Worm (Caenorhabditis elegans) whole organism, L2 larva: Measurements from ENCODE around the gene ZK1290.7.

Experiments used
- F13H6.1 ChIP-seq: sonication (generic microtip); optimal IDR thresholded peaks from 2 replicates; lab custom pipeline; 2016; ENCODE audit warnings: missing genetic modification characterization, missing compliant biosample characterization
- Y55F3AM.14 ChIP-seq: fragments of 200-800 bp; sonication (Bioruptor generic); optimal IDR thresholded peaks from 2 replicates; lab custom pipeline; 2018; ENCODE audit warnings: mild to moderate bottlenecking, missing genetic modification characterization, missing compliant biosample characterization
- ZK546.5 ChIP-seq: sonication (generic microtip); optimal IDR thresholded peaks from 2 replicates; lab custom pipeline; 2017; ENCODE audit warnings: missing biosample characterization, missing genetic modification characterization
- alr-1 ChIP-seq: fragments of 150-350 bp; optimal IDR thresholded peaks from 2 replicates; lab custom pipeline; 2014; ENCODE audit warnings: missing biosample characterization, missing genetic modification characterization
- aly-2 ChIP-seq: fragments of 150-350 bp; optimal IDR thresholded peaks from 2 replicates; lab custom pipeline; 2014; ENCODE audit warnings: missing biosample characterization, missing genetic modification characterization
- ama-1 ChIP-seq: fragments of 150-350 bp; optimal IDR thresholded peaks from 2 replicates; lab custom pipeline; 2018; ENCODE audit warnings: inconsistent platforms
- ceh-16 ChIP-seq: fragments of 150-350 bp; optimal IDR thresholded peaks from 2 replicates; lab custom pipeline; 2014; ENCODE audit warnings: missing biosample characterization, missing genetic modification characterization
- ceh-82 ChIP-seq: fragments of 150-350 bp; optimal IDR thresholded peaks from 2 replicates; lab custom pipeline; 2014; ENCODE audit warnings: missing biosample characterization, missing genetic modification characterization
- dmd-4 ChIP-seq: sonication (generic microtip); optimal IDR thresholded peaks from 2 replicates; lab custom pipeline; 2017; ENCODE audit warnings: missing biosample characterization, missing genetic modification characterization
- egl-27 ChIP-seq: sonication (generic microtip); optimal IDR thresholded peaks from 3 replicates; lab custom pipeline; 2017; ENCODE audit warnings: missing biosample characterization, missing genetic modification reagents, missing genetic modification characterization
- elt-1 ChIP-seq: fragments of 150-350 bp; optimal IDR thresholded peaks from 2 replicates; lab custom pipeline; 2014; ENCODE audit warnings: missing biosample characterization, missing genetic modification characterization
- elt-3 ChIP-seq: sonication (generic microtip); optimal IDR thresholded peaks from 2 replicates; lab custom pipeline; 2017; ENCODE audit warnings: missing biosample characterization, missing genetic modification characterization
- fos-1 ChIP-seq: fragments of 150-350 bp; optimal IDR thresholded peaks from 2 replicates; lab custom pipeline; 2014; ENCODE audit warnings: missing biosample characterization, missing genetic modification characterization
- gmeb-1 ChIP-seq: fragments of 150-350 bp; optimal IDR thresholded peaks from 2 replicates; lab custom pipeline; 2014; ENCODE audit warnings: missing biosample characterization, missing genetic modification characterization
- lin-11 ChIP-seq: fragments of 150-350 bp; sonication (generic microtip); optimal IDR thresholded peaks from 2 replicates; lab custom pipeline; 2014; ENCODE audit warnings: missing biosample characterization, missing genetic modification characterization, inconsistent platforms, mixed read lengths
- lsy-2 ChIP-seq, 2 experiments: fragments of 150-350 bp in 1 of 2; sonication (generic microtip) in 1 of 2; optimal IDR thresholded peaks; 2 replicates each; lab custom pipeline; 2014 to 2017; ENCODE audit warnings: missing biosample characterization in 2 of 2, missing genetic modification characterization in 2 of 2
- mab-5 ChIP-seq: fragments of 150-350 bp; optimal IDR thresholded peaks from 2 replicates; lab custom pipeline; 2014; ENCODE audit warnings: missing biosample characterization, missing genetic modification characterization
- mdl-1 ChIP-seq, 2 experiments: fragments of 150-350 bp in 1 of 2; sonication (generic microtip) in 1 of 2; optimal IDR thresholded peaks; 2 replicates each; lab custom pipeline; 2017; ENCODE audit warnings: missing biosample characterization in 2 of 2, missing genetic modification characterization in 2 of 2
- nhr-10 ChIP-seq: sonication (generic microtip); optimal IDR thresholded peaks from 2 replicates; lab custom pipeline; 2017; ENCODE audit warnings: missing biosample characterization, missing genetic modification characterization
- nhr-12 ChIP-seq: fragments of 150-350 bp; optimal IDR thresholded peaks from 2 replicates; lab custom pipeline; 2014; ENCODE audit warnings: missing biosample characterization, missing genetic modification characterization
- nhr-129 ChIP-seq: fragments of 150-350 bp; optimal IDR thresholded peaks from 2 replicates; lab custom pipeline; 2014; ENCODE audit warnings: missing biosample characterization, missing genetic modification characterization
- nhr-21 ChIP-seq: fragments of 150-350 bp; optimal IDR thresholded peaks from 2 replicates; lab custom pipeline; 2014; ENCODE audit warnings: missing biosample characterization, missing genetic modification characterization
- nhr-25 ChIP-seq: fragments of 150-350 bp; sonication (generic microtip); optimal IDR thresholded peaks from 3 replicates; lab custom pipeline; 2014; ENCODE audit warnings: missing biosample characterization, missing genetic modification characterization
- nhr-6 ChIP-seq: fragments of 150-350 bp; optimal IDR thresholded peaks from 2 replicates; lab custom pipeline; 2014; ENCODE audit warnings: missing biosample characterization, missing genetic modification characterization
- nhr-77 ChIP-seq: fragments of 150-350 bp; optimal IDR thresholded peaks from 2 replicates; lab custom pipeline; 2014; ENCODE audit warnings: missing biosample characterization, missing genetic modification characterization
- peb-1 ChIP-seq: fragments of 150-350 bp; optimal IDR thresholded peaks from 2 replicates; lab custom pipeline; 2014; ENCODE audit warnings: missing biosample characterization, missing genetic modification characterization
- skn-1 ChIP-seq: sonication (generic microtip); optimal IDR thresholded peaks from 2 replicates; lab custom pipeline; 2017; ENCODE audit warnings: missing biosample characterization, missing genetic modification characterization
- sma-9 ChIP-seq, 2 experiments: fragments of 150-350 bp in 1 of 2; sonication (generic microtip) in 1 of 2; optimal IDR thresholded peaks; 2 replicates each; lab custom pipeline; 2014 to 2016; ENCODE audit warnings: missing genetic modification characterization in 2 of 2, mild to moderate bottlenecking in 1 of 2, missing biosample characterization in 1 of 2, missing compliant biosample characterization in 1 of 2, missing genetic modification reagents in 1 of 2, moderate library complexity in 1 of 2
- snpc-4 ChIP-seq: fragments of 150-350 bp; optimal IDR thresholded peaks from 2 replicates; lab custom pipeline; 2014; ENCODE audit warnings: missing biosample characterization, missing genetic modification characterization
- unc-39 ChIP-seq: fragments of 150-350 bp; optimal IDR thresholded peaks from 2 replicates; lab custom pipeline; 2014; ENCODE audit warnings: missing biosample characterization, missing genetic modification characterization
- unc-55 ChIP-seq: fragments of 150-350 bp; sonication (generic microtip); optimal IDR thresholded peaks from 3 replicates; lab custom pipeline; 2014; ENCODE audit warnings: missing biosample characterization, missing genetic modification reagents, missing genetic modification characterization
- unc-62 ChIP-seq: fragments of 150-350 bp; optimal IDR thresholded peaks from 2 replicates; lab custom pipeline; 2014; ENCODE audit warnings: missing biosample characterization, missing genetic modification reagents, missing genetic modification characterization
- zag-1 ChIP-seq: fragments of 150-350 bp; optimal IDR thresholded peaks from 2 replicates; lab custom pipeline; 2014; ENCODE audit warnings: missing biosample characterization, missing genetic modification characterization
- ztf-1 ChIP-seq: fragments of 200-800 bp; sonication (Bioruptor generic); conservative IDR thresholded peaks from 2 replicates; pipeline ENCODE4 v1.3.6; 2022; ENCODE audit warnings: missing genetic modification characterization, missing compliant biosample characterization
- ztf-11 ChIP-seq: sonication (generic microtip); optimal IDR thresholded peaks from 2 replicates; lab custom pipeline; 2017; ENCODE audit warnings: missing biosample characterization, missing genetic modification characterization
- ztf-4 ChIP-seq: fragments of 150-350 bp; optimal IDR thresholded peaks from 2 replicates; lab custom pipeline; 2014; ENCODE audit warnings: missing biosample characterization, missing genetic modification characterization

The ZK1290.7 gene

DNA sequence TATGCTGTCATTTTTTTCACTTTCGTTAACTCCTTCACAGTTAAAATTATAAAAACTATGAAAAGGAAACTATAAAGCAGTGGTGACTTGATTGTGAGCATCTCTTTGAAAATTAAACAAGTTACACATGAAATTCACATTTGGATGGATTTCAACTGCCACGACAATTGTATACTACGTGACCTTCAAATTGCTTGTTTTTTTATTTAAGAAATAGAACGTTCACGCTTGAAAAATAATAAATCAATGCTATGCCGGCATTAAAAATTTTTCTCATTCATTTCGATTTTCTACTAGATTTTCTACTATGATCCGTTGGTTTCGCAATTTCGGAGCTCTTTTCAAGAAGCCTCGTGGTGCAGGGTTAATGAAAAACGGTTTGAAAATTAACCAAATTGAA is at the start of gene ZK1290.7, which contains the start of gene rnh-1.1:
TSS of gene ZK1290.7 (minus strand) at position 101 of the 400 bp plus-strand sequence.
TSS of gene rnh-1.1 (plus strand) at position 281 of the 400 bp plus-strand sequence.
- TF ChIP-seq ZK546.5 (tag; lab: Kevin White, UChicago), result no peak
- TF ChIP-seq sma-9 (GFP tag; optimal IDR thresholded peaks at IDR 0.05; lab: Kevin White, UChicago), result no peak
- TF ChIP-seq sma-9 (tag; optimal IDR thresholded peaks at IDR 0.05; lab: Kevin White, UChicago), result no peak
- no peak for TF ChIP-seq fos-1
- no peak for TF ChIP-seq peb-1 (tag; lab: Kevin White, UChicago)
- no peak for TF ChIP-seq unc-62 (GFP tag; lab: Kevin White, UChicago)
- no peak for TF ChIP-seq nhr-21 (tag; lab: Kevin White, UChicago)
- TF ChIP-seq nhr-129 (tag; lab: Kevin White, UChicago), result no peak
- no peak for TF ChIP-seq gmeb-1 (tag; lab: Kevin White, UChicago)
- no peak for TF ChIP-seq zag-1 (tag; lab: Kevin White, UChicago)
- no peak for TF ChIP-seq egl-27

DNA sequence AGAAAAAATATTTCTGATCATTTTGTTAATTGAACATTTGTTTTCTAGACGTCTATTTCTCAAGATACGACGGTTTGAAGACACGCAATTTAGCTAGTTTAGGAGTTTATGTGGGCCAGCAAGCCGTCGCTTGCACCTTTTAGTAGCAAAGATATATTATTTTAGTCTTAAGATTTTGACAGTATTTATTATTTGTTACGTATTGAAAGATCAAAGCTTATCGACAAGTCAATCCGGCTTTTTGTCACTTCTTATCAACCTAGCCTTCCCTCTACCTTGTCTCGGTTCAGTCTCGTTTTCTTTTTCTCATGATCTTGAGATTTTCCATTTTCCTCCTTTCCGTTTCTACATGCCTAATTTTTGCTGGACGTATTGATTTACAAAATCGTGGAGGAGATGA is 48.8 kb upstream of the ZK1290.7 start, which contains the start of gene F35D2.2:
TSS of gene F35D2.2 (plus strand) at position 301 of the 400 bp plus-strand sequence.
- no peak for TF ChIP-seq Y55F3AM.14 (GFP tag; lab: Kevin White, UChicago)

ce11 chrII:7570820-7571219 is 45.5 kb upstream of the ZK1290.7 start:
- no peak for TF ChIP-seq peb-1 (tag; lab: Kevin White, UChicago)
- no peak for TF ChIP-seq snpc-4 (tag; lab: Kevin White, UChicago)
- TF ChIP-seq zag-1 (tag; lab: Kevin White, UChicago), result no peak
- no peak for TF ChIP-seq dmd-4 (tag; lab: Kevin White, UChicago)
- TF ChIP-seq ceh-16 (tag; lab: Kevin White, UChicago), result no peak
- TF ChIP-seq nhr-77, result no peak
- no peak for TF ChIP-seq elt-1
- no peak for TF ChIP-seq lsy-2 (tag; optimal IDR thresholded peaks at IDR 0.05; lab: Kevin White, UChicago)
- no peak for TF ChIP-seq lin-11 (tag; lab: Kevin White, UChicago)
- no peak for TF ChIP-seq ama-1 (lab: Kevin White, UChicago)
- TF ChIP-seq Y55F3AM.14 (GFP tag; lab: Kevin White, UChicago), result no peak

DNA sequence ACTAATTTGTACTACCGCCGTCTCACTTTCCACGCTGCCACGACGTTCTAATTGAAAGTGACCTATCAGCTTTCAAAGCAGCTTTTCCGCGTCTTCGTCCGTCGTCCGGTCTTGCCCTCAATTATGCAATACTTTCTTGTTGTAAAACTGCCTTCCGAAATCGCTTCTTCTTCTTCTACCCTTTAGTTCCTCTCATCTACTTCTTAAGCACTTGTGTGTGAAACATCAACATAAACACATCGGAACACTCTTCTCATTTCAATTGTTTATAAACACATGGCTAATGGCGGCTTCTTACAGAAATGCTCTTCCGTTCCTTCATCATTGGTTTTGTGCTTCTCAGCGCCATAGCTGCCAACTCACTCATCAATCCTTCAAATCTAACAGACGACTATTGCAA is 44.9 kb upstream of the ZK1290.7 start, which contains the start of gene F35D2.3:
TSS of gene F35D2.3 (plus strand) at position 301 of the 400 bp plus-strand sequence.
- TF ChIP-seq nhr-25 (no peak), alr-1 (tag; lab: Kevin White, UChicago) (no peak), nhr-6 (no peak), aly-2 (no peak), ama-1 (lab: Kevin White, UChicago) (no peak), gmeb-1 (tag; lab: Kevin White, UChicago) (no peak), nhr-12 (tag; lab: Kevin White, UChicago) (no peak), ceh-82 (tag; lab: Kevin White, UChicago) (no peak), ztf-11 (tag; lab: Kevin White, UChicago) (no peak), elt-1 (no peak), skn-1 (no peak), F13H6.1 (tag; lab: Kevin White, UChicago) (no peak)
- TF ChIP-seq, all 48 proteins: peak for 0

DNA sequence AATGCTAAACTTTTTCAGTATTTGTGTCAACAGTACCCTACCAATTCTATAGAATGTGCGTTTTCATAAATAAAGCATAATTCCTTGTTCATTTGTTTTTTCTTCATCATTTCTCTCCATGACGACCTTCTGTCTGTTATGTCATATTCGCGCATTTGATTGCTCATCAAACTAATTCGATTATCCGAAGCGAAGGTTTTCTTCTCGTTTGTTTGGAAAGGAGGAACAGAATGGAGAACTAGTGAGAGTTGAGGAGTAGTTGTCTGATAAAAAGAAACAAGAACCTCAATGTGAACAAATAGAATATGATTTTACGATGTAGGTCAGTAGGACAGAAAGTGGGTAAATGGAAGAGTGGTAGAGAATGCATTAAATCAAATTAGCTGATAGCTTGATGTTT is 37.3 kb upstream of the ZK1290.7 start:
- TF ChIP-seq aly-2 (no peak), mdl-1 (tag; optimal IDR thresholded peaks at IDR 0.05; lab: Kevin White, UChicago) (no peak), elt-3 (no peak), peb-1 (tag; lab: Kevin White, UChicago) (no peak), nhr-6 (no peak), ceh-16 (tag; lab: Kevin White, UChicago) (no peak), alr-1 (tag; lab: Kevin White, UChicago) (no peak), unc-55 (no peak), unc-39 (tag; lab: Kevin White, UChicago) (no peak), ztf-1 (GFP tag; lab: Robert Waterston, UW) (no peak), nhr-129 (tag; lab: Kevin White, UChicago) (no peak), ceh-82 (tag; lab: Kevin White, UChicago) (no peak), F13H6.1 (tag; lab: Kevin White, UChicago) (no peak), ZK546.5 (tag; lab: Kevin White, UChicago) (no peak), lin-11 (tag; lab: Kevin White, UChicago) (no peak), mab-5 (tag; lab: Kevin White, UChicago) (no peak), ztf-11 (tag; lab: Kevin White, UChicago) (no peak), ztf-4 (no peak), snpc-4 (tag; lab: Kevin White, UChicago) (no peak), nhr-10 (tag; lab: Kevin White, UChicago) (no peak)
